Fruit fly (Drosophila melanogaster) whole organism, embryonic: ENCODE results near the gene Ts.
A peak's percentile ranks its signal among the peaks of the same experiment; 100 is the strongest.

Experiments used
- Ada2b ChIP-seq: fragments of 200-800 bp; sonication (Bioruptor generic); IDR thresholded peaks from 2 replicates; pipeline ENCODE4 v1.3.6; 2022; ENCODE audit warnings: missing biosample characterization, missing genetic modification characterization
- Asciz ChIP-seq: fragments of 200-800 bp; sonication (Bioruptor generic); optimal IDR thresholded peaks from 2 replicates; lab custom pipeline; 2017; ENCODE audit warnings: missing biosample characterization, mild to moderate bottlenecking, missing genetic modification characterization, missing genetic modification reagents
- CG10979 ChIP-seq: fragments of 200-800 bp; sonication (Bioruptor generic); optimal IDR thresholded peaks from 2 replicates; lab custom pipeline; 2018; ENCODE audit warnings: missing biosample characterization, mild to moderate bottlenecking, missing genetic modification characterization, moderate library complexity
- CG11504 ChIP-seq: fragments of 200-800 bp; sonication (Bioruptor generic); optimal IDR thresholded peaks from 3 replicates; lab custom pipeline; 2019; ENCODE audit warnings: missing biosample characterization, mild to moderate bottlenecking, missing genetic modification characterization, moderate library complexity
- CG13123 ChIP-seq: fragments of 200-800 bp; sonication (Bioruptor generic); optimal IDR thresholded peaks from 2 replicates; lab custom pipeline; 2016; ENCODE audit warnings: missing biosample characterization, missing genetic modification characterization
- CG1647 ChIP-seq: fragments of 200-800 bp; sonication (Bioruptor generic); optimal IDR thresholded peaks from 3 replicates; lab custom pipeline; 2016; ENCODE audit warnings: missing biosample characterization, missing genetic modification characterization
- CG17361 ChIP-seq: fragments of 200-800 bp; sonication (Bioruptor generic); IDR thresholded peaks from 3 replicates; pipeline ENCODE4 v1.3.6; 2022; ENCODE audit warnings: missing biosample characterization, missing genetic modification characterization
- CG1832 ChIP-seq: fragments of 200-800 bp; sonication (Bioruptor generic); optimal IDR thresholded peaks from 2 replicates; lab custom pipeline; 2017; ENCODE audit warnings: missing biosample characterization, mild to moderate bottlenecking, missing genetic modification characterization, inconsistent platforms
- CG18599 ChIP-seq: fragments of 200-800 bp; sonication (Bioruptor generic); optimal IDR thresholded peaks from 3 replicates; lab custom pipeline; 2017; ENCODE audit warnings: missing biosample characterization, missing genetic modification characterization, mild to moderate bottlenecking, moderate library complexity, missing genetic modification reagents
- CG32532 ChIP-seq: fragments of 200-800 bp; sonication (Bioruptor generic); IDR thresholded peaks from 2 replicates; pipeline ENCODE4 v1.3.6; 2022; ENCODE audit warnings: missing biosample characterization, missing genetic modification characterization
- CG34422 ChIP-seq: fragments of 200-800 bp; sonication (Bioruptor generic); IDR thresholded peaks from 3 replicates; pipeline ENCODE4 v1.3.6; 2022; ENCODE audit warnings: missing biosample characterization, missing genetic modification characterization
- CG6175 ChIP-seq: fragments of 200-800 bp; sonication (Bioruptor generic); IDR thresholded peaks from 3 replicates; pipeline ENCODE4 v1.3.6; 2022; ENCODE audit warnings: missing biosample characterization, missing genetic modification characterization
- CG6689 ChIP-seq: fragments of 200-800 bp; sonication (Bioruptor generic); IDR thresholded peaks from 2 replicates; pipeline ENCODE4 v1.3.6; 2022; ENCODE audit warnings: missing biosample characterization, missing genetic modification characterization
- CG7839 ChIP-seq: fragments of 200-800 bp; sonication (Bioruptor generic); optimal IDR thresholded peaks from 3 replicates; lab custom pipeline; 2018; ENCODE audit warnings: missing biosample characterization, mild to moderate bottlenecking, missing genetic modification characterization, moderate library complexity
- CG8944 ChIP-seq: fragments of 200-800 bp; sonication (Bioruptor generic); optimal IDR thresholded peaks from 3 replicates; lab custom pipeline; 2016; ENCODE audit warnings: missing biosample characterization, missing genetic modification characterization
- CG9727 ChIP-seq: fragments of 200-800 bp; sonication (Bioruptor generic); optimal IDR thresholded peaks from 3 replicates; lab custom pipeline; 2017; ENCODE audit warnings: missing biosample characterization, mild to moderate bottlenecking, missing genetic modification characterization
- Dbx ChIP-seq: fragments of 200-800 bp; sonication (Bioruptor generic); IDR thresholded peaks from 3 replicates; pipeline ENCODE4 v1.3.6; 2022; ENCODE audit warnings: missing biosample characterization, missing genetic modification characterization
- Drgx ChIP-seq: fragments of 200-800 bp; sonication (Bioruptor generic); IDR thresholded peaks from 2 replicates; pipeline ENCODE4 v1.3.6; 2022; ENCODE audit warnings: missing biosample characterization, missing genetic modification characterization
- Fer1 ChIP-seq: fragments of 200-800 bp; sonication (Bioruptor generic); optimal IDR thresholded peaks from 2 replicates; lab custom pipeline; 2017; ENCODE audit warnings: missing biosample characterization, mild to moderate bottlenecking, missing genetic modification characterization
- Fer3 ChIP-seq: fragments of 200-800 bp; sonication (Bioruptor generic); optimal IDR thresholded peaks from 2 replicates; lab custom pipeline; 2018; ENCODE audit warnings: missing biosample characterization, mild to moderate bottlenecking, missing genetic modification characterization, moderate library complexity
- HHEX ChIP-seq: fragments of 200-800 bp; sonication (Bioruptor generic); optimal IDR thresholded peaks from 3 replicates; lab custom pipeline; 2017; ENCODE audit warnings: missing biosample characterization, mild to moderate bottlenecking, missing genetic modification characterization, missing genetic modification reagents
- Hand ChIP-seq: fragments of 200-800 bp; sonication (Bioruptor generic); optimal IDR thresholded peaks from 2 replicates; lab custom pipeline; 2017; ENCODE audit warnings: mild to moderate bottlenecking, missing biosample characterization, missing genetic modification reagents, missing genetic modification characterization
- Hmr ChIP-seq: fragments of 200-800 bp; sonication (Bioruptor generic); optimal IDR thresholded peaks from 3 replicates; lab custom pipeline; 2017; ENCODE audit warnings: mild to moderate bottlenecking, missing biosample characterization, missing genetic modification reagents, missing genetic modification characterization
- Hr3 ChIP-seq: fragments of 200-800 bp; sonication (Bioruptor generic); optimal IDR thresholded peaks from 3 replicates; lab custom pipeline; 2016; ENCODE audit warnings: missing biosample characterization, missing genetic modification characterization
- Nf-YA ChIP-seq: fragments of 200-800 bp; sonication (Bioruptor generic); IDR thresholded peaks from 2 replicates; pipeline ENCODE4 v1.3.6; 2022; ENCODE audit warnings: missing biosample characterization, missing genetic modification characterization
- Rfx ChIP-seq: fragments of 200-800 bp; sonication (Bioruptor generic); IDR thresholded peaks from 2 replicates; pipeline ENCODE4 v1.3.6; 2022; ENCODE audit warnings: missing biosample characterization, missing genetic modification characterization
- bowl ChIP-seq: fragments of 200-800 bp; sonication (Bioruptor generic); IDR thresholded peaks from 2 replicates; pipeline ENCODE4 v1.3.6; 2022; ENCODE audit warnings: missing biosample characterization, missing genetic modification characterization
- bsh ChIP-seq, 2 experiments: fragments of 200-800 bp; sonication (Bioruptor generic); optimal IDR thresholded peaks; 2 replicates each; lab custom pipeline; 2017 to 2018; ENCODE audit warnings: mild to moderate bottlenecking in 2 of 2, missing biosample characterization in 2 of 2, missing genetic modification characterization in 2 of 2, moderate library complexity in 1 of 2
- chm ChIP-seq: fragments of 200-800 bp; sonication (Bioruptor generic); IDR thresholded peaks from 2 replicates; pipeline ENCODE4 v1.3.6; 2022; ENCODE audit warnings: missing biosample characterization, missing genetic modification characterization
- ci ChIP-seq: fragments of 200-800 bp; sonication (Bioruptor generic); IDR thresholded peaks from 3 replicates; pipeline ENCODE4 v1.3.6; 2022; ENCODE audit warnings: missing biosample characterization, missing genetic modification characterization
- cwo ChIP-seq: fragments of 200-800 bp; sonication (Bioruptor generic); optimal IDR thresholded peaks from 3 replicates; lab custom pipeline; 2017; ENCODE audit warnings: missing biosample characterization, missing genetic modification characterization, mild to moderate bottlenecking, moderate library complexity, missing genetic modification reagents
- disco-r ChIP-seq: fragments of 200-800 bp; sonication (Bioruptor generic); optimal IDR thresholded peaks from 2 replicates; lab custom pipeline; 2016; ENCODE audit warnings: missing biosample characterization, missing genetic modification characterization
- ems ChIP-seq: fragments of 200-800 bp; sonication (Bioruptor generic); optimal IDR thresholded peaks from 3 replicates; lab custom pipeline; 2016; ENCODE audit warnings: missing biosample characterization, missing genetic modification characterization
- gcm2 ChIP-seq: fragments of 200-800 bp; sonication (Bioruptor generic); optimal IDR thresholded peaks from 2 replicates; lab custom pipeline; 2016; ENCODE audit warnings: missing biosample characterization, missing genetic modification characterization
- gem ChIP-seq: fragments of 200-800 bp; sonication (Bioruptor generic); optimal IDR thresholded peaks from 2 replicates; lab custom pipeline; 2019; ENCODE audit warnings: missing biosample characterization, mild to moderate bottlenecking, missing genetic modification characterization, moderate library complexity
- hkb ChIP-seq, 2 experiments: fragments of 200-800 bp in 1 of 2; fragments of >200 bp in 1 of 2; sonication (Bioruptor generic) in 1 of 2; IDR thresholded peaks in 1 of 2; optimal IDR thresholded peaks in 1 of 2; 2 replicates each; pipeline versions ENCODE4 v1.3.6 to Lab custom; 2017 to 2022; ENCODE audit warnings: missing biosample characterization in 1 of 2, missing genetic modification characterization in 1 of 2
- kay ChIP-seq: fragments of 200-800 bp; sonication (Bioruptor generic); optimal IDR thresholded peaks from 2 replicates; lab custom pipeline; 2016; ENCODE audit warnings: missing biosample characterization, missing genetic modification characterization
- lab ChIP-seq: fragments of 200-800 bp; sonication (Bioruptor generic); optimal IDR thresholded peaks from 3 replicates; lab custom pipeline; 2017; ENCODE audit warnings: missing biosample characterization, missing genetic modification characterization, mild to moderate bottlenecking, moderate library complexity, missing genetic modification reagents
- lilli ChIP-seq: fragments of 200-800 bp; sonication (Bioruptor generic); optimal IDR thresholded peaks from 3 replicates; lab custom pipeline; 2016; ENCODE audit warnings: missing biosample characterization, missing genetic modification characterization
- luna ChIP-seq: fragments of 200-800 bp; sonication (Bioruptor generic); optimal IDR thresholded peaks from 2 replicates; lab custom pipeline; 2016; ENCODE audit warnings: missing biosample characterization, missing genetic modification characterization
- pan ChIP-seq, 4 experiments: fragments of >200 bp in 3 of 4; fragments of 200-800 bp in 1 of 4; sonication (Bioruptor generic) in 1 of 4; optimal IDR thresholded peaks in 3 of 4; IDR thresholded peaks in 1 of 4; 2 replicates each; pipeline versions ENCODE4 v1.3.6 to Lab custom; 2017 to 2022; ENCODE audit warnings: missing biosample characterization in 2 of 4, missing genetic modification characterization in 2 of 4, mixed read lengths in 1 of 4
- pho ChIP-seq: fragments of 200-800 bp; sonication (Bioruptor generic); optimal IDR thresholded peaks from 2 replicates; lab custom pipeline; 2016; ENCODE audit warnings: missing biosample characterization, missing genetic modification characterization
- rib ChIP-seq: fragments of 200-800 bp; sonication (Bioruptor generic); IDR thresholded peaks from 2 replicates; pipeline ENCODE4 v1.3.6; 2022; ENCODE audit warnings: missing biosample characterization, missing genetic modification characterization
- row ChIP-seq: fragments of 200-800 bp; sonication (Bioruptor generic); IDR thresholded peaks from 3 replicates; pipeline ENCODE4 v1.3.6; 2022; ENCODE audit warnings: missing biosample characterization, missing genetic modification characterization
- sisA ChIP-seq: fragments of 200-800 bp; sonication (Bioruptor generic); IDR thresholded peaks from 2 replicates; pipeline ENCODE4 v1.3.6; 2022; ENCODE audit warnings: missing biosample characterization, missing genetic modification characterization
- slbo ChIP-seq: fragments of 200-800 bp; sonication (Bioruptor generic); IDR thresholded peaks from 2 replicates; pipeline ENCODE4 v1.3.6; 2022; ENCODE audit warnings: missing biosample characterization, missing genetic modification characterization
- stc ChIP-seq: fragments of 200-800 bp; sonication (Bioruptor generic); IDR thresholded peaks from 2 replicates; pipeline ENCODE4 v1.3.6; 2022; ENCODE audit warnings: missing biosample characterization, missing genetic modification characterization
- stwl ChIP-seq: fragments of 200-800 bp; sonication (Bioruptor generic); optimal IDR thresholded peaks from 3 replicates; lab custom pipeline; 2018; ENCODE audit warnings: missing biosample characterization, mild to moderate bottlenecking, missing genetic modification characterization, moderate library complexity
- sug ChIP-seq: fragments of 200-800 bp; optimal IDR thresholded peaks from 2 replicates; lab custom pipeline; 2019; ENCODE audit warnings: missing biosample characterization, mild to moderate bottlenecking, missing genetic modification characterization, moderate library complexity
- tgo ChIP-seq: fragments of 200-800 bp; sonication (Bioruptor generic); IDR thresholded peaks from 3 replicates; pipeline ENCODE4 v1.3.6; 2022; ENCODE audit warnings: missing biosample characterization, missing genetic modification characterization

Gene Ts

dm6 chr2L:2944509-2944908, 24.9 kb downstream of the Ts start (continued):
- TF ChIP-seq gcm2 (GFP tag; lab: Kevin White, UChicago): no peak
- peak; percentile 57 for TF ChIP-seq Drgx (GFP tag; lab: Robert Waterston, UW)
- no peak for TF ChIP-seq sug (tag; lab: Kevin White, UChicago)
- TF ChIP-seq Ada2b (GFP tag; lab: Robert Waterston, UW): 0 out of 2 replicates have a peak, but pooled peaks have one; percentile 5
- TF ChIP-seq Fer3 (tag; lab: Kevin White, UChicago): peak; percentile 14
- no peak for TF ChIP-seq CG34422
- no peak for TF ChIP-seq disco-r (GFP tag; lab: Kevin White, UChicago)
- TF ChIP-seq Hand (GFP tag; lab: Kevin White, UChicago): peak; percentile 18
- no peak for TF ChIP-seq stwl (tag; lab: Kevin White, UChicago)
- TF ChIP-seq CG1647 (GFP tag; lab: Kevin White, UChicago): no peak
- no peak for TF ChIP-seq chm (GFP tag; lab: Robert Waterston, UW)
- TF ChIP-seq CG17361 (GFP tag; lab: Robert Waterston, UW): no peak
- no peak for TF ChIP-seq pho (GFP tag; lab: Kevin White, UChicago)
- no peak; the same call in 1 of the 2 replicates for TF ChIP-seq rib (GFP tag; lab: Robert Waterston, UW)
- TF ChIP-seq tgo: no peak
- TF ChIP-seq CG9727: peak; percentile 28
- TF ChIP-seq CG10979 (tag; lab: Kevin White, UChicago): peak; percentile 5
- peak in 1 of 2 experiments; percentile 25 for TF ChIP-seq bsh (GFP tag; optimal IDR thresholded peaks at IDR 0.05; lab: Kevin White, UChicago)
- peak; percentile 30; the same call in 1 of the 3 replicates for TF ChIP-seq row (GFP tag; lab: Robert Waterston, UW)
- 0 out of 2 replicates have a peak, but pooled peaks have one; percentile 8 for TF ChIP-seq CG6689 (GFP tag; lab: Robert Waterston, UW)
- no peak for TF ChIP-seq CG13123 (GFP tag; lab: Kevin White, UChicago)
- peak; percentile 37; the same call in 1 of the 2 replicates for TF ChIP-seq stc
- peak; percentile 46 for TF ChIP-seq Fer1
- peak; percentile 63 for TF ChIP-seq CG18599
- peak; percentile 10 for TF ChIP-seq HHEX (GFP tag; lab: Kevin White, UChicago)
- no peak for TF ChIP-seq Nf-YA (GFP tag; lab: Robert Waterston, UW)
- TF ChIP-seq luna (GFP tag; lab: Kevin White, UChicago): no peak
- TF ChIP-seq lilli (GFP tag; lab: Kevin White, UChicago): peak; percentile 76
- no peak for TF ChIP-seq Asciz
- peak; percentile 18 for TF ChIP-seq cwo (GFP tag; lab: Kevin White, UChicago)
- TF ChIP-seq Dbx (GFP tag; lab: Robert Waterston, UW): peak; percentile 9; the same call in 1 of the 3 replicates
- no peak for TF ChIP-seq kay
- TF ChIP-seq CG6175 (GFP tag; lab: Robert Waterston, UW): no peak
- TF ChIP-seq gem: peak; percentile 22
- no peak for TF ChIP-seq Hr3 (GFP tag; lab: Kevin White, UChicago)
- TF ChIP-seq CG8944 (GFP tag; lab: Kevin White, UChicago): peak; percentile 3
- TF ChIP-seq ci (GFP tag; lab: Robert Waterston, UW): peak; percentile 45; the same call in 1 of the 3 replicates
- TF ChIP-seq bowl (GFP tag; lab: Robert Waterston, UW): no peak
- no peak for TF ChIP-seq hkb (optimal IDR thresholded peaks at IDR 0.05; lab: Kevin White, UChicago)
- 0 out of 2 replicates have a peak, but pooled peaks have one; percentile 31 for TF ChIP-seq hkb (GFP tag; IDR thresholded peaks at IDR 0.05; lab: Robert Waterston, UW)
- no peak for TF ChIP-seq ems (GFP tag; lab: Kevin White, UChicago)
- TF ChIP-seq, all 482 proteins: peak for 41

dm6 chr2L:2942639-2943038, 26.8 kb downstream of the Ts start:
- peak; percentile 31 for TF ChIP-seq Fer1
- TF ChIP-seq CG11504 (tag; lab: Kevin White, UChicago): peak; percentile 33
- TF ChIP-seq lab (GFP tag; lab: Kevin White, UChicago): peak; percentile 30
- TF ChIP-seq pan (optimal IDR thresholded peaks at IDR 0.05; lab: Kevin White, UChicago): no peak
- TF ChIP-seq pan (GFP tag; optimal IDR thresholded peaks at IDR 0.05 in 1 of 2, IDR thresholded peaks at IDR 0.05 in 1 of 2): peak in 1 of 2 experiments; percentile 34
- TF ChIP-seq Hmr (GFP tag; lab: Kevin White, UChicago): peak; percentile 19
- TF ChIP-seq CG1832 (GFP tag; lab: Kevin White, UChicago): no peak
- TF ChIP-seq CG32532 (GFP tag; lab: Robert Waterston, UW): peak; percentile 30; the same call in 1 of the 2 replicates
- peak; percentile 25 for TF ChIP-seq CG7839 (tag; lab: Kevin White, UChicago)
- TF ChIP-seq Rfx (GFP tag; lab: Robert Waterston, UW): 0 out of 2 replicates have a peak, but pooled peaks have one; percentile 12
- peak; percentile 41; the same call in 1 of the 2 replicates for TF ChIP-seq sisA (GFP tag; lab: Robert Waterston, UW)
- peak; percentile 47; the same call in 1 of the 2 replicates for TF ChIP-seq slbo (GFP tag; lab: Robert Waterston, UW)
- TF ChIP-seq lilli (GFP tag; lab: Kevin White, UChicago): peak; percentile 56
